Worm (Caenorhabditis elegans) whole organism, L4 larva: ENCODE results near the gene str-14.

Experiments
- T20F7.1 ChIP-seq: fragments of 200-800 bp; sonication (Bioruptor generic); optimal IDR thresholded peaks from 2 replicates; lab custom pipeline; 2018; ENCODE audit warnings: mild to moderate bottlenecking, missing genetic modification characterization, missing compliant biosample characterization
- Y105C5A.15 ChIP-seq: fragments of 200-800 bp; sonication (Bioruptor generic); IDR thresholded peaks from 2 replicates; pipeline ENCODE4 v1.3.6; 2022; ENCODE audit warnings: missing genetic modification characterization, missing compliant biosample characterization
- ama-1 ChIP-seq: fragments of 150-350 bp; optimal IDR thresholded peaks from 2 replicates; lab custom pipeline; 2014; ENCODE audit warnings: inconsistent platforms, mixed read lengths
- dpl-1 ChIP-seq: fragments of 150-350 bp; optimal IDR thresholded peaks from 2 replicates; lab custom pipeline; 2014; ENCODE audit warnings: missing biosample characterization, missing genetic modification reagents, missing genetic modification characterization
- dve-1 ChIP-seq: sonication (generic microtip); optimal IDR thresholded peaks from 2 replicates; lab custom pipeline; 2017; ENCODE audit warnings: antibody characterized with exemption, mild to moderate bottlenecking, missing genetic modification characterization, missing compliant biosample characterization; ENCODE audit not compliant: insufficient read depth
- gei-8 ChIP-seq: fragments of 200-800 bp; sonication (Bioruptor generic); optimal IDR thresholded peaks from 2 replicates; lab custom pipeline; 2018; ENCODE audit warnings: mild to moderate bottlenecking, missing genetic modification characterization, missing compliant biosample characterization
- lim-7 ChIP-seq: fragments of 200-800 bp; sonication (Bioruptor generic); IDR thresholded peaks from 2 replicates; pipeline ENCODE4 v1.3.6; 2022; ENCODE audit warnings: missing genetic modification characterization, missing compliant biosample characterization
- mdt-29 ChIP-seq: fragments of 200-800 bp; sonication (Bioruptor generic); IDR thresholded peaks from 2 replicates; pipeline ENCODE4 v1.3.6; 2022; ENCODE audit warnings: missing genetic modification reagents, missing genetic modification characterization, missing compliant biosample characterization
- nhr-77 ChIP-seq: fragments of 150-350 bp; optimal IDR thresholded peaks from 2 replicates; lab custom pipeline; 2014; ENCODE audit warnings: missing biosample characterization, missing genetic modification characterization
- pha-4 ChIP-seq, 2 experiments: fragments of 150-350 bp in 1 of 2; fragments of 200-800 bp in 1 of 2; sonication (Bioruptor generic) in 1 of 2; IDR thresholded peaks in 1 of 2; optimal IDR thresholded peaks in 1 of 2; 2 replicates each; pipeline versions ENCODE4 v1.3.6 to Lab custom; 2014 to 2022; ENCODE audit warnings: missing genetic modification characterization in 2 of 2, missing genetic modification reagents in 2 of 2, missing biosample characterization in 1 of 2, missing compliant biosample characterization in 1 of 2
- skn-1 ChIP-seq: fragments of 150-350 bp; optimal IDR thresholded peaks from 2 replicates; lab custom pipeline; 2014; ENCODE audit warnings: missing biosample characterization, missing genetic modification characterization
- snpc-1.2 ChIP-seq: fragments of 200-800 bp; sonication (Bioruptor generic); IDR thresholded peaks from 2 replicates; pipeline ENCODE4 v1.3.6; 2022; ENCODE audit warnings: missing genetic modification reagents, missing genetic modification characterization, missing compliant biosample characterization
- snpc-4 ChIP-seq: fragments of 150-350 bp; optimal IDR thresholded peaks from 2 replicates; lab custom pipeline; 2014; ENCODE audit warnings: missing biosample characterization, missing genetic modification characterization

DNA sequence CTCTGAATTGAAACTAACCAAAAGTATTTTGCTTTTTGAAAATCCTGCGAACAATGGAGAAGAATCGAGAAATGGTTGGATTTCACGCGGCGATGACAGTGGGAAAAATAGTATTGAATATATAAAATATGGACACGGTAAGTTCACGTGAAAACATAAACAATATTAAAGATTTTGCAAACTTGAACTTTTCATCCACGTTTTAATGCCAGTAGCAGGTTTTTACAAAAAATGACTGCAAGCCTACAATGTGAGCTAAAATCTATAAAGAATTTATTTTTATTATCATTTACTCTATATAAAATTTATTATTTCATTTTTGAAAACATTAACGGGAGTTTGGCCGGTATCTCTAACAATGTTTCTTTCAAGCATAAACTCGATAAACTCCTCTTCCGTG lies 25.5 kb downstream of the str-14 start, which contains the start of gene F26D2.10:
- TF ChIP-seq dve-1 (no peak), dpl-1 (GFP tag; lab: Kevin White, UChicago) (no peak), nhr-77 (tag; lab: Kevin White, UChicago) (no peak), gei-8 (no peak), skn-1 (no peak), T20F7.1 (GFP tag; lab: Kevin White, UChicago) (no peak), pha-4 (GFP tag; IDR thresholded peaks at IDR 0.05; lab: Robert Waterston, UW) (no peak), pha-4 (tag; optimal IDR thresholded peaks at IDR 0.05; lab: Kevin White, UChicago) (no peak), Y105C5A.15 (GFP tag; lab: Robert Waterston, UW) (no peak), ama-1 (lab: Kevin White, UChicago) (no peak), lim-7 (GFP tag; lab: Robert Waterston, UW) (no peak), mdt-29 (no peak), snpc-1.2 (GFP tag; lab: Robert Waterston, UW) (no peak), snpc-4 (no peak)
